Fruit fly (Drosophila melanogaster): Measurements from ENCODE around the gene Gfat2.

DNA sequence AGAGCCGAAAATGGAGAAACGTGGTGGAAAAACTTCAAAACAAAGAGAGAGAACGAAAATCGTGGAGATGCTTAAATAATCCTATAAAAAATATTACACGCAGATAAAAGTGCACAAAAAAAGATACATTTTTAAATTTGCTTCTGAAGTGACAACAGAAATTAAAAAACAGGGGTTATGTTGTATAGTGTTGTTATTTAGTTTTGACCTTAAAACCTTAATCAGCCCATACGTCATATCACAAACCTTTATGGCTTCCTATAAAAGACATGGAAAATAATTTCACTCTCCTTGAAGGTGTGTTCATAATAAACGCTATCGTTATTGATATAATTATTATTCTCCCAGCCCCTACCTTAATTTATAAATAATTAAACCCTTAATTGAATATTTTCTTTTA lies 12.4 kb downstream of the Gfat2 start:
- TF ChIP-seq Myc (optimal IDR thresholded peaks at IDR 0.05) (no peak), Sin3A (optimal IDR thresholded peaks at IDR 0.05) (no peak)

Data from Kc167 (cell line).